Worm (Caenorhabditis elegans) whole organism, young adult: ENCODE data around the gene ran-3.

Experiments used
- B0019.2 ChIP-seq: fragments of 200-800 bp; sonication (Bioruptor generic); conservative IDR thresholded peaks from 2 replicates; pipeline ENCODE4 v1.3.6; 2022; ENCODE audit warnings: missing genetic modification reagents, missing genetic modification characterization, missing compliant biosample characterization
- B0336.3 ChIP-seq: fragments of 200-800 bp; sonication (Bioruptor generic); IDR thresholded peaks from 2 replicates; pipeline ENCODE4 v1.3.6; 2022; ENCODE audit warnings: missing genetic modification characterization, missing compliant biosample characterization
- D2030.7 ChIP-seq: fragments of 200-800 bp; sonication (Bioruptor generic); IDR thresholded peaks from 2 replicates; pipeline ENCODE4 v1.3.6; 2022; ENCODE audit warnings: missing genetic modification reagents, missing genetic modification characterization, missing compliant biosample characterization
- F23B12.7 ChIP-seq: sonication (generic microtip); optimal IDR thresholded peaks from 2 replicates; lab custom pipeline; 2017; ENCODE audit warnings: missing genetic modification characterization, mild to moderate bottlenecking, missing compliant biosample characterization, antibody characterized with exemption, moderate library complexity; ENCODE audit not compliant: insufficient read depth
- F37B4.10 ChIP-seq: fragments of 200-800 bp; sonication (Bioruptor generic); IDR thresholded peaks from 2 replicates; pipeline ENCODE4 v1.3.6; 2022; ENCODE audit warnings: missing genetic modification characterization, missing compliant biosample characterization
- F49E8.2 ChIP-seq: sonication (generic microtip); optimal IDR thresholded peaks from 3 replicates; lab custom pipeline; 2017; ENCODE audit warnings: missing genetic modification characterization, mild to moderate bottlenecking, missing compliant biosample characterization, antibody characterized with exemption, moderate library complexity; ENCODE audit not compliant: insufficient read depth
- F57A8.1 ChIP-seq: fragments of 200-800 bp; sonication (Bioruptor generic); optimal IDR thresholded peaks from 2 replicates; lab custom pipeline; 2018; ENCODE audit warnings: mild to moderate bottlenecking, missing genetic modification characterization, moderate library complexity, missing compliant biosample characterization
- F57C9.4 ChIP-seq: sonication (generic microtip); optimal IDR thresholded peaks from 2 replicates; lab custom pipeline; 2017; ENCODE audit warnings: mild to moderate bottlenecking, missing genetic modification characterization, missing compliant biosample characterization
- K12H6.12 ChIP-seq: fragments of 200-800 bp; sonication (Bioruptor generic); optimal IDR thresholded peaks from 2 replicates; lab custom pipeline; 2018; ENCODE audit warnings: mild to moderate bottlenecking, missing genetic modification characterization, missing compliant biosample characterization
- T26A5.8 ChIP-seq: sonication (generic microtip); optimal IDR thresholded peaks from 2 replicates; lab custom pipeline; 2016; ENCODE audit warnings: missing genetic modification characterization, missing compliant biosample characterization
- Y53F4B.3 ChIP-seq: fragments of 200-800 bp; sonication (Bioruptor generic); IDR thresholded peaks from 2 replicates; pipeline ENCODE4 v1.3.6; 2022; ENCODE audit warnings: missing genetic modification reagents, missing genetic modification characterization, missing compliant biosample characterization
- Y79H2A.3 ChIP-seq: fragments of 200-800 bp; sonication (Bioruptor generic); conservative IDR thresholded peaks from 2 replicates; pipeline ENCODE4 v1.3.6; 2022; ENCODE audit warnings: missing genetic modification reagents, missing genetic modification characterization, missing compliant biosample characterization
- ZK185.1 ChIP-seq: sonication (generic microtip); optimal IDR thresholded peaks from 2 replicates; lab custom pipeline; 2016; ENCODE audit warnings: mild to moderate bottlenecking, missing genetic modification characterization, missing compliant biosample characterization; ENCODE audit not compliant: poor library complexity, severe bottlenecking
- athp-1 ChIP-seq: sonication (generic microtip); optimal IDR thresholded peaks from 2 replicates; lab custom pipeline; 2017; ENCODE audit warnings: mild to moderate bottlenecking, missing genetic modification characterization, missing compliant biosample characterization
- cebp-1 ChIP-seq, 2 experiments: fragments of 200-800 bp in 1 of 2; sonication (Bioruptor generic) in 1 of 2; sonication (generic microtip) in 1 of 2; IDR thresholded peaks in 1 of 2; optimal IDR thresholded peaks in 1 of 2; 2 replicates each; pipeline versions ENCODE4 v1.3.6 to Lab custom; 2017 to 2022; ENCODE audit warnings: missing compliant biosample characterization in 2 of 2, missing genetic modification characterization in 2 of 2, mild to moderate bottlenecking in 1 of 2, missing genetic modification reagents in 1 of 2, moderate library complexity in 1 of 2
- cebp-2 ChIP-seq: fragments of 200-800 bp; sonication (Bioruptor generic); IDR thresholded peaks from 2 replicates; pipeline ENCODE4 v1.3.6; 2022; ENCODE audit warnings: missing genetic modification characterization, missing compliant biosample characterization
- ceh-27 ChIP-seq: fragments of 200-800 bp; sonication (Bioruptor generic); optimal IDR thresholded peaks from 2 replicates; lab custom pipeline; 2018; ENCODE audit warnings: mild to moderate bottlenecking, missing genetic modification characterization, moderate library complexity, missing compliant biosample characterization
- ceh-58 ChIP-seq: fragments of 200-800 bp; sonication (Bioruptor generic); IDR thresholded peaks from 2 replicates; pipeline ENCODE4 v1.3.6; 2022; ENCODE audit warnings: missing genetic modification characterization, missing compliant biosample characterization
- ceh-91 ChIP-seq: fragments of 200-800 bp; sonication (Bioruptor generic); IDR thresholded peaks from 2 replicates; pipeline ENCODE4 v1.3.6; 2022; ENCODE audit warnings: missing genetic modification reagents, missing genetic modification characterization, missing compliant biosample characterization
- dox-1 ChIP-seq: fragments of 200-800 bp; sonication (Bioruptor generic); IDR thresholded peaks from 2 replicates; pipeline ENCODE4 v1.3.6; 2022; ENCODE audit warnings: missing genetic modification reagents, missing genetic modification characterization, missing compliant biosample characterization
- dpl-1 ChIP-seq: fragments of 150-350 bp; optimal IDR thresholded peaks from 2 replicates; lab custom pipeline; 2014; ENCODE audit warnings: missing biosample characterization, missing genetic modification reagents, missing genetic modification characterization
- ekl-4 ChIP-seq: fragments of 200-800 bp; sonication (Bioruptor generic); IDR thresholded peaks from 2 replicates; pipeline ENCODE4 v1.3.6; 2022; ENCODE audit warnings: missing genetic modification reagents, missing genetic modification characterization, missing compliant biosample characterization
- him-1 ChIP-seq: sonication (generic microtip); optimal IDR thresholded peaks from 2 replicates; lab custom pipeline; 2016; ENCODE audit warnings: missing genotype, missing genetic modification reagents, missing genetic modification characterization, missing compliant biosample characterization
- hlh-12 ChIP-seq: sonication (generic microtip); optimal IDR thresholded peaks from 2 replicates; lab custom pipeline; 2016; ENCODE audit warnings: missing genetic modification characterization, missing compliant biosample characterization
- hmg-20 ChIP-seq: fragments of 200-800 bp; sonication (Bioruptor generic); IDR thresholded peaks from 2 replicates; pipeline ENCODE4 v1.3.6; 2022; ENCODE audit warnings: missing genetic modification reagents, missing genetic modification characterization, missing compliant biosample characterization
- hrde-1 ChIP-seq: sonication (generic microtip); optimal IDR thresholded peaks from 2 replicates; lab custom pipeline; 2016; ENCODE audit warnings: missing genetic modification characterization, mild to moderate bottlenecking, missing compliant biosample characterization, moderate library complexity, missing genotype, missing genetic modification reagents, borderline replicate concordance
- hsf-1 ChIP-seq: fragments of 200-800 bp; sonication (Bioruptor generic); IDR thresholded peaks from 2 replicates; pipeline ENCODE4 v1.3.6; 2022; ENCODE audit warnings: missing genetic modification reagents, missing genetic modification characterization, missing compliant biosample characterization
- lin-35 ChIP-seq, 3 experiments: fragments of 150-350 bp in 2 of 3; sonication (generic microtip) in 1 of 3; optimal IDR thresholded peaks; 2 replicates each; lab custom pipeline; 2014 to 2018; ENCODE audit warnings: missing biosample characterization in 3 of 3, missing genetic modification characterization in 3 of 3, missing genetic modification reagents in 3 of 3
- lin-40 ChIP-seq: sonication (generic microtip); optimal IDR thresholded peaks from 2 replicates; lab custom pipeline; 2016; ENCODE audit warnings: missing genetic modification characterization, mild to moderate bottlenecking, missing compliant biosample characterization, missing genotype, missing genetic modification reagents
- lin-54 ChIP-seq: fragments of 200-800 bp; sonication (Bioruptor generic); optimal IDR thresholded peaks from 2 replicates; lab custom pipeline; 2018; ENCODE audit warnings: mild to moderate bottlenecking, missing genetic modification characterization, missing compliant biosample characterization
- madf-3 ChIP-seq: fragments of 200-800 bp; sonication (Bioruptor generic); IDR thresholded peaks from 2 replicates; pipeline ENCODE4 v1.3.6; 2022; ENCODE audit warnings: missing genetic modification reagents, missing genetic modification characterization, missing compliant biosample characterization
- madf-6 ChIP-seq: fragments of 200-800 bp; sonication (Bioruptor generic); IDR thresholded peaks from 2 replicates; pipeline ENCODE4 v1.3.6; 2022; ENCODE audit warnings: missing genetic modification reagents, missing genetic modification characterization, missing compliant biosample characterization
- madf-8 ChIP-seq: fragments of 200-800 bp; sonication (Bioruptor generic); conservative IDR thresholded peaks from 2 replicates; pipeline ENCODE4 v1.3.6; 2022; ENCODE audit warnings: missing genetic modification reagents, missing genetic modification characterization, missing compliant biosample characterization
- nhr-179 ChIP-seq: sonication (generic microtip); optimal IDR thresholded peaks from 2 replicates; lab custom pipeline; 2016; ENCODE audit warnings: mild to moderate bottlenecking, missing genetic modification characterization, missing compliant biosample characterization
- nhr-27 ChIP-seq: fragments of 200-800 bp; sonication (Bioruptor generic); optimal IDR thresholded peaks from 2 replicates; lab custom pipeline; 2018; ENCODE audit warnings: mild to moderate bottlenecking, missing genetic modification characterization, moderate library complexity, missing compliant biosample characterization
- nhr-80 ChIP-seq: sonication (generic microtip); optimal IDR thresholded peaks from 2 replicates; lab custom pipeline; 2016; ENCODE audit warnings: missing genetic modification characterization, missing compliant biosample characterization
- rcor-1 ChIP-seq: fragments of 200-800 bp; sonication (Bioruptor generic); IDR thresholded peaks from 2 replicates; pipeline ENCODE4 v1.3.6; 2022; ENCODE audit warnings: missing genetic modification reagents, missing genetic modification characterization, missing compliant biosample characterization
- rec-8 ChIP-seq, 2 experiments: sonication (generic microtip); optimal IDR thresholded peaks; 2 replicates each; lab custom pipeline; 2016; ENCODE audit warnings: mild to moderate bottlenecking in 2 of 2, missing genetic modification characterization in 2 of 2, missing genetic modification reagents in 2 of 2, missing genotype in 2 of 2, missing biosample characterization in 1 of 2, missing compliant biosample characterization in 1 of 2, moderate library complexity in 1 of 2
- snpc-1.1 ChIP-seq: sonication (generic microtip); optimal IDR thresholded peaks from 2 replicates; lab custom pipeline; 2017; ENCODE audit warnings: missing genetic modification characterization, mild to moderate bottlenecking, missing compliant biosample characterization, antibody characterized with exemption, moderate library complexity, missing genotype, missing genetic modification reagents; ENCODE audit not compliant: insufficient read depth
- snpc-3.4 ChIP-seq: sonication (generic microtip); optimal IDR thresholded peaks from 2 replicates; lab custom pipeline; 2017; ENCODE audit warnings: missing genetic modification characterization, mild to moderate bottlenecking, missing compliant biosample characterization, antibody characterized with exemption, moderate library complexity, missing genotype, missing genetic modification reagents
- snpc-4 ChIP-seq, 5 experiments: fragments of 150-350 bp in 1 of 5; sonication (generic microtip) in 4 of 5; optimal IDR thresholded peaks; 2 replicates each; lab custom pipeline; 2014 to 2018; ENCODE audit warnings: missing genetic modification characterization in 5 of 5, missing biosample characterization in 3 of 5, antibody characterized with exemption in 2 of 5, mild to moderate bottlenecking in 2 of 5, missing compliant biosample characterization in 2 of 5, missing genotype in 2 of 5, moderate library complexity in 2 of 5, missing genetic modification reagents in 1 of 5
- somi-1 ChIP-seq: fragments of 200-800 bp; sonication (Bioruptor generic); optimal IDR thresholded peaks from 2 replicates; lab custom pipeline; 2018; ENCODE audit warnings: mild to moderate bottlenecking, missing genetic modification characterization, missing compliant biosample characterization
- tbp1 ChIP-seq: fragments of 200-800 bp; sonication (Bioruptor generic); optimal IDR thresholded peaks from 2 replicates; lab custom pipeline; 2018; ENCODE audit warnings: mild to moderate bottlenecking, missing genetic modification characterization, missing compliant biosample characterization
- ztf-6 ChIP-seq: fragments of 200-800 bp; sonication (Bioruptor generic); IDR thresholded peaks from 2 replicates; pipeline ENCODE4 v1.3.6; 2022; ENCODE audit warnings: missing genetic modification reagents, missing genetic modification characterization, missing compliant biosample characterization

The ran-3 gene

DNA sequence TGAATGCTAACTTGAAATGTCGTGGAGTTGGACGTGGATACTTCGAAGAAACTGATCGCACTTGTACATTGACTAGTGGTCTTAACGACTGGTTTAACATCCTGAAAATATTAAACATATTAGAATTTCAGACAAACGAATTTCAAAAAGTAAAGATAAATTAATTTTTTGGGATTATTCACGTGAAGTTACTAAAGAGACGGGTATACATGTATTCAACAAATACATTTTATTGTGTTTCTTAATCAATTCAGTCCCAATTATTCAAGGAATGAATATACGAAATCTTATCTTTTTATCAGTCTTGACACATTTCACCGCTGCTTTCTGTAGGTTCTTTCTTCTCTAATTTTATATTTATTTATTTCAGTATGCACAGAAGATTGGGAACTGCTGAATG, 46.4 kb downstream of the ran-3 start, which contains the start of the genes mrpl-10 and clec-142:
Gene mrpl-10, minus strand, starts transcription at position 101 of the 400 bp plus-strand sequence.
Gene clec-142, plus strand, starts transcription at position 264 of the 400 bp plus-strand sequence.
- TF ChIP-seq ZK185.1 (tag; lab: Kevin White, UChicago) (no peak), madf-3 (GFP tag; lab: Robert Waterston, UW) (no peak), cebp-2 (GFP tag; lab: Robert Waterston, UW) (no peak), nhr-179 (tag; lab: Kevin White, UChicago) (no peak), ceh-27 (no peak), hmg-20 (GFP tag; lab: Robert Waterston, UW) (no peak), rec-8 (tag; optimal IDR thresholded peaks at IDR 0.05; lab: Kevin White, UChicago) (no peak), lin-40 (tag; lab: Kevin White, UChicago) (no peak), lin-54 (GFP tag; lab: Kevin White, UChicago) (no peak), madf-6 (GFP tag; lab: Robert Waterston, UW) (no peak), nhr-80 (no peak), K12H6.12 (tag; lab: Kevin White, UChicago) (no peak), rcor-1 (GFP tag; lab: Robert Waterston, UW) (no peak), hrde-1 (tag; lab: Kevin White, UChicago) (no peak), nhr-27 (no peak), ztf-6 (GFP tag; lab: Robert Waterston, UW) (no peak)

DNA sequence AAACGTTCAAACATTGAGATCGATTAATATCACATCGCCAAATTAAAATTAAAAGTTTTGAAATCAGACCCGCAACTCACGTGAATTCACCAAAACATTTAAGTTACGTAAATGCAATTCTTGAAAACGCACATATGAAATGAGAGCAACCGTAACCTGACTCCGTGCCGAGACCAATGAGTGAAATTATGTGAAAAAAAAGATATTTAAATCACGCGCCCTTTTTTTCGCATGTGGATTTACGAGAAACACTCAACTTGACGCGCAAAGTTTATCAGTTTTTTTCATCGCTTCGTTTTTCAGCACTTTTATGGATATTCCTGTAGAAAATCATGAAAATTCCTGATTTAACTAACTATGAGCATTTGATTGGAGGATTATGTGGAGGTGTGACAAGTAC, 48.8 kb downstream of the ran-3 start, which contains the start of the genes gei-14 and slc-25A32:
Gene gei-14, minus strand, starts transcription at position 175 of the 400 bp plus-strand sequence.
Gene slc-25A32, plus strand, starts transcription at position 242 of the 400 bp plus-strand sequence.
- TF ChIP-seq athp-1 (tag; lab: Kevin White, UChicago), result peak; percentile 43
- peak; percentile 64; the same call in 1 of the 2 replicates for TF ChIP-seq hsf-1 (GFP tag; lab: Robert Waterston, UW)
- TF ChIP-seq D2030.7, result peak; percentile 58
- no peak for TF ChIP-seq somi-1 (GFP tag; lab: Kevin White, UChicago)
- no peak for TF ChIP-seq nhr-179 (tag; lab: Kevin White, UChicago)
- TF ChIP-seq madf-6 (GFP tag; lab: Robert Waterston, UW), result peak; percentile 95
- no peak for TF ChIP-seq cebp-1 (GFP tag; IDR thresholded peaks at IDR 0.05; lab: Robert Waterston, UW)
- peak; percentile 30 for TF ChIP-seq cebp-1 (tag; optimal IDR thresholded peaks at IDR 0.05; lab: Kevin White, UChicago)
- TF ChIP-seq B0336.3 (GFP tag; lab: Robert Waterston, UW), result 0 out of 2 replicates have a peak, but pooled peaks have one; percentile 39
- TF ChIP-seq snpc-1.1 (tag; lab: Kevin White, UChicago), result peak; percentile 0
- no peak for TF ChIP-seq ceh-58
- TF ChIP-seq T26A5.8 (tag; lab: Kevin White, UChicago), result no peak
- TF ChIP-seq ceh-91 (GFP tag; lab: Robert Waterston, UW), result peak; percentile 87
- TF ChIP-seq F57A8.1 (GFP tag; lab: Kevin White, UChicago), result no peak
- peak; percentile 73 for TF ChIP-seq dox-1 (GFP tag; lab: Robert Waterston, UW)
- TF ChIP-seq dpl-1 (GFP tag; lab: Kevin White, UChicago), result peak; percentile 83
- TF ChIP-seq B0019.2 (GFP tag; lab: Robert Waterston, UW), result peak; percentile 88
- TF ChIP-seq F23B12.7 (tag; lab: Kevin White, UChicago), result no peak
- TF ChIP-seq F37B4.10 (GFP tag; lab: Robert Waterston, UW), result no peak
- TF ChIP-seq hmg-20 (GFP tag; lab: Robert Waterston, UW), result no peak
- TF ChIP-seq ekl-4 (GFP tag; lab: Robert Waterston, UW), result peak; percentile 69
- TF ChIP-seq tbp1, result peak; percentile 35
- peak; percentile 90 for TF ChIP-seq F49E8.2 (tag; lab: Kevin White, UChicago)
- TF ChIP-seq madf-8 (GFP tag; lab: Robert Waterston, UW), result peak; percentile 84
- peak; percentile 92 for TF ChIP-seq snpc-3.4 (tag; lab: Kevin White, UChicago)
- no peak for TF ChIP-seq Y53F4B.3 (GFP tag; lab: Robert Waterston, UW)
- TF ChIP-seq lin-54 (GFP tag; lab: Kevin White, UChicago), result peak; percentile 97
- no peak for TF ChIP-seq hlh-12 (tag; lab: Kevin White, UChicago)
- TF ChIP-seq Y79H2A.3, result no peak
- peak; percentile 73 for TF ChIP-seq him-1 (tag; lab: Kevin White, UChicago)
- peak; percentile 50 to 75 (median 65) for TF ChIP-seq lin-35 (GFP tag; optimal IDR thresholded peaks at IDR 0.05; lab: Kevin White, UChicago)
- TF ChIP-seq snpc-4 (GFP tag; optimal IDR thresholded peaks at IDR 0.05; lab: Kevin White, UChicago), result no peak
- peak in 3 of 4 experiments; percentile 22 to 47 (median 29) for TF ChIP-seq snpc-4 (tag; optimal IDR thresholded peaks at IDR 0.05; lab: Kevin White, UChicago)
- TF ChIP-seq F57C9.4 (tag; lab: Kevin White, UChicago), result no peak
